Fruit fly (Drosophila melanogaster) whole organism, wandering third instar larva: ENCODE results near the gene primo-1.

Experiments used
- OdsH ChIP-seq: fragments of 200-800 bp; sonication (Bioruptor generic); optimal IDR thresholded peaks from 2 replicates; lab custom pipeline; 2016; ENCODE audit warnings: missing biosample characterization, mild to moderate bottlenecking, missing genetic modification characterization
- h ChIP-seq: fragments of 200-800 bp; sonication (Bioruptor generic); optimal IDR thresholded peaks from 3 replicates; lab custom pipeline; 2016; ENCODE audit warnings: missing biosample characterization, mild to moderate bottlenecking, missing genetic modification characterization
- psq ChIP-seq: fragments of 200-800 bp; sonication (Bioruptor generic); optimal IDR thresholded peaks from 3 replicates; lab custom pipeline; 2017; ENCODE audit warnings: missing biosample characterization, mild to moderate bottlenecking, missing genetic modification characterization, moderate library complexity

- TF ChIP-seq psq, result no peak
- no peak for TF ChIP-seq OdsH
- peak; percentile 3 for TF ChIP-seq h
Observed at dm6 chr3R:13713984-13714532, 2.4 kb upstream of the primo-1 start.
